Fruit fly (Drosophila melanogaster) whole organism, wandering third instar larva: ENCODE data around the gene CG14657.

Experiments
- CG32264 ChIP-seq: fragments of 200-800 bp; sonication (Bioruptor generic); optimal IDR thresholded peaks from 2 replicates; lab custom pipeline; 2016; ENCODE audit warnings: missing biosample characterization, missing genetic modification characterization
- Dfd ChIP-seq: fragments of >200 bp; optimal IDR thresholded peaks from 2 replicates; lab custom pipeline; 2017; ENCODE audit warnings: missing biosample characterization, missing genetic modification characterization
- Jra ChIP-seq: sonication (Bioruptor generic); optimal IDR thresholded peaks from 2 replicates; lab custom pipeline; 2016; ENCODE audit warnings: missing biosample characterization, missing genetic modification characterization
- br ChIP-seq: fragments of 200-800 bp; sonication (Bioruptor generic); optimal IDR thresholded peaks from 2 replicates; lab custom pipeline; 2016; ENCODE audit warnings: missing biosample characterization, missing genetic modification characterization
- ey ChIP-seq: fragments of 200-800 bp; sonication (Bioruptor generic); optimal IDR thresholded peaks from 2 replicates; lab custom pipeline; 2016; ENCODE audit warnings: missing biosample characterization, missing genetic modification characterization
- psq ChIP-seq: fragments of 200-800 bp; sonication (Bioruptor generic); optimal IDR thresholded peaks from 3 replicates; lab custom pipeline; 2017; ENCODE audit warnings: missing biosample characterization, mild to moderate bottlenecking, missing genetic modification characterization, moderate library complexity

dm6 chr3R:4845353-4845752, 24.1 kb upstream of the CG14657 start:
- TF ChIP-seq Jra (GFP tag; lab: Kevin White, UChicago) (no peak), psq (GFP tag; lab: Kevin White, UChicago) (no peak), br (no peak), ey (GFP tag; lab: Kevin White, UChicago) (no peak), Dfd (GFP tag; lab: Kevin White, UChicago) (no peak), CG32264 (no peak)
